Fruit fly (Drosophila melanogaster) whole organism, embryonic: Measurements from ENCODE around the gene CG11356.

Experiments
- Atf3 ChIP-seq: fragments of 200-800 bp; sonication (Bioruptor generic); optimal IDR thresholded peaks from 3 replicates; lab custom pipeline; 2016; ENCODE audit warnings: missing biosample characterization, missing genetic modification characterization
- Bgb ChIP-seq: fragments of 200-800 bp; sonication (Bioruptor generic); IDR thresholded peaks from 2 replicates; pipeline ENCODE4 v1.3.6; 2022; ENCODE audit warnings: missing biosample characterization, missing genetic modification characterization; ENCODE audit not compliant: partially characterized antibody
- C15 ChIP-seq: fragments of 200-800 bp; sonication (Bioruptor generic); IDR thresholded peaks from 3 replicates; pipeline ENCODE4 v1.3.6; 2022; ENCODE audit warnings: missing biosample characterization, missing genetic modification characterization
- CG10267 ChIP-seq: fragments of 200-800 bp; sonication (Bioruptor generic); optimal IDR thresholded peaks from 2 replicates; lab custom pipeline; 2018; ENCODE audit warnings: missing biosample characterization, mild to moderate bottlenecking, missing genetic modification characterization, moderate library complexity
- CG10321 ChIP-seq: fragments of 200-800 bp; sonication (Bioruptor generic); IDR thresholded peaks from 2 replicates; pipeline ENCODE4 v1.3.6; 2022; ENCODE audit warnings: missing biosample characterization, missing genetic modification characterization
- CG10431 ChIP-seq: fragments of 200-800 bp; sonication (Bioruptor generic); optimal IDR thresholded peaks from 3 replicates; lab custom pipeline; 2018; ENCODE audit warnings: missing biosample characterization, mild to moderate bottlenecking, missing genetic modification characterization
- CG10543 ChIP-seq: fragments of 200-800 bp; sonication (Bioruptor generic); optimal IDR thresholded peaks from 3 replicates; lab custom pipeline; 2017; ENCODE audit warnings: missing biosample characterization, mild to moderate bottlenecking, missing genetic modification characterization, moderate library complexity
- CG11456 ChIP-seq: fragments of 200-800 bp; sonication (Bioruptor generic); IDR thresholded peaks from 3 replicates; pipeline ENCODE4 v1.3.6; 2022; ENCODE audit warnings: missing biosample characterization, missing genetic modification characterization
- CG11723 ChIP-seq: fragments of 200-800 bp; sonication (Bioruptor generic); optimal IDR thresholded peaks from 2 replicates; lab custom pipeline; 2017; ENCODE audit warnings: missing biosample characterization, mild to moderate bottlenecking, missing genetic modification characterization
- CG12659 ChIP-seq: fragments of 200-800 bp; sonication (Bioruptor generic); optimal IDR thresholded peaks from 3 replicates; lab custom pipeline; 2017; ENCODE audit warnings: mild to moderate bottlenecking, missing biosample characterization, missing genetic modification reagents, missing genetic modification characterization
- CG14667 ChIP-seq: fragments of 200-800 bp; sonication (Bioruptor generic); IDR thresholded peaks from 2 replicates; pipeline ENCODE4 v1.3.6; 2022; ENCODE audit warnings: missing biosample characterization, missing genetic modification characterization
- CG15514 ChIP-seq: fragments of 200-800 bp; sonication (Bioruptor generic); optimal IDR thresholded peaks from 3 replicates; lab custom pipeline; 2017; ENCODE audit warnings: missing biosample characterization, missing genetic modification characterization, mild to moderate bottlenecking, moderate library complexity, missing genetic modification reagents
- CG1647 ChIP-seq: fragments of 200-800 bp; sonication (Bioruptor generic); optimal IDR thresholded peaks from 3 replicates; lab custom pipeline; 2016; ENCODE audit warnings: missing biosample characterization, missing genetic modification characterization
- CG17829 ChIP-seq: fragments of 200-800 bp; optimal IDR thresholded peaks from 2 replicates; lab custom pipeline; 2019; ENCODE audit warnings: missing biosample characterization, mild to moderate bottlenecking, missing genetic modification characterization, moderate library complexity
- CG18011 ChIP-seq: fragments of 200-800 bp; sonication (Bioruptor generic); optimal IDR thresholded peaks from 2 replicates; lab custom pipeline; 2017; ENCODE audit warnings: missing biosample characterization, missing genetic modification characterization, mild to moderate bottlenecking, moderate library complexity, missing genotype
- CG2129 ChIP-seq: fragments of 200-800 bp; sonication (Bioruptor generic); IDR thresholded peaks from 2 replicates; pipeline ENCODE4 v1.3.6; 2022; ENCODE audit warnings: missing biosample characterization, missing genetic modification characterization; ENCODE audit not compliant: partially characterized antibody
- CG2875 ChIP-seq: fragments of 200-800 bp; sonication (Bioruptor generic); optimal IDR thresholded peaks from 2 replicates; lab custom pipeline; 2017; ENCODE audit warnings: missing biosample characterization, mild to moderate bottlenecking, missing genetic modification characterization, missing genetic modification reagents
- CG7987 ChIP-seq: fragments of 200-800 bp; sonication (Bioruptor generic); optimal IDR thresholded peaks from 2 replicates; lab custom pipeline; 2018; ENCODE audit warnings: missing biosample characterization, mild to moderate bottlenecking, missing genetic modification characterization, moderate library complexity
- CG9609 ChIP-seq: fragments of 200-800 bp; sonication (Bioruptor generic); optimal IDR thresholded peaks from 3 replicates; lab custom pipeline; 2016; ENCODE audit warnings: missing biosample characterization, missing genetic modification characterization
- D19A ChIP-seq: fragments of 200-800 bp; optimal IDR thresholded peaks from 3 replicates; lab custom pipeline; 2019; ENCODE audit warnings: missing biosample characterization, mild to moderate bottlenecking, missing genetic modification characterization, moderate library complexity
- Dref ChIP-seq: fragments of 200-800 bp; sonication (Bioruptor generic); IDR thresholded peaks from 2 replicates; pipeline ENCODE4 v1.3.6; 2022; ENCODE audit warnings: missing biosample characterization, missing genetic modification characterization
- HLH3B ChIP-seq: fragments of 200-800 bp; sonication (Bioruptor generic); IDR thresholded peaks from 2 replicates; pipeline ENCODE4 v1.3.6; 2022; ENCODE audit warnings: missing biosample characterization, missing genetic modification characterization
- HLH54F ChIP-seq: fragments of 200-800 bp; sonication (Bioruptor generic); optimal IDR thresholded peaks from 3 replicates; lab custom pipeline; 2016; ENCODE audit warnings: missing biosample characterization, missing genetic modification characterization
- HLHmδ ChIP-seq: fragments of 200-800 bp; sonication (Bioruptor generic); optimal IDR thresholded peaks from 2 replicates; lab custom pipeline; 2018; ENCODE audit warnings: missing biosample characterization, mild to moderate bottlenecking, missing genetic modification characterization, moderate library complexity
- Meics ChIP-seq: fragments of 200-800 bp; sonication (Bioruptor generic); optimal IDR thresholded peaks from 2 replicates; lab custom pipeline; 2017; ENCODE audit warnings: missing biosample characterization, mild to moderate bottlenecking, missing genetic modification characterization
- Poxn ChIP-seq: fragments of 200-800 bp; sonication (Bioruptor generic); IDR thresholded peaks from 2 replicates; pipeline ENCODE4 v1.3.6; 2022; ENCODE audit warnings: missing biosample characterization, missing genetic modification characterization
- Rx ChIP-seq: fragments of 200-800 bp; sonication (Bioruptor generic); IDR thresholded peaks from 2 replicates; pipeline ENCODE4 v1.3.6; 2022; ENCODE audit warnings: missing biosample characterization, missing genetic modification characterization
- Sin3A ChIP-seq: fragments of >200 bp; optimal IDR thresholded peaks from 2 replicates; lab custom pipeline; 2018
- Sry-δ ChIP-seq: fragments of 200-800 bp; sonication (Bioruptor generic); optimal IDR thresholded peaks from 2 replicates; lab custom pipeline; 2016; ENCODE audit warnings: missing biosample characterization, missing genetic modification characterization
- cato ChIP-seq: fragments of 200-800 bp; sonication (Bioruptor generic); optimal IDR thresholded peaks from 2 replicates; lab custom pipeline; 2016; ENCODE audit warnings: missing biosample characterization, missing genetic modification characterization, borderline replicate concordance
- chif ChIP-seq, 2 experiments: fragments of 200-800 bp; sonication (Bioruptor generic); optimal IDR thresholded peaks; 3 replicates each; lab custom pipeline; 2016; ENCODE audit warnings: missing biosample characterization in 2 of 2, missing genetic modification characterization in 2 of 2
- chn ChIP-seq: fragments of 200-800 bp; sonication (Bioruptor generic); optimal IDR thresholded peaks from 2 replicates; lab custom pipeline; 2016; ENCODE audit warnings: missing biosample characterization, missing genetic modification characterization
- corto ChIP-seq: fragments of 200-800 bp; sonication (Bioruptor generic); optimal IDR thresholded peaks from 2 replicates; lab custom pipeline; 2016; ENCODE audit warnings: missing biosample characterization, mild to moderate bottlenecking, missing genetic modification characterization, moderate library complexity
- cwo ChIP-seq: fragments of 200-800 bp; sonication (Bioruptor generic); optimal IDR thresholded peaks from 3 replicates; lab custom pipeline; 2017; ENCODE audit warnings: missing biosample characterization, missing genetic modification characterization, mild to moderate bottlenecking, moderate library complexity, missing genetic modification reagents
- dimm ChIP-seq: fragments of 200-800 bp; sonication (Bioruptor generic); IDR thresholded peaks from 2 replicates; pipeline ENCODE4 v1.3.6; 2022; ENCODE audit warnings: missing biosample characterization, missing genetic modification characterization
- dysf ChIP-seq: fragments of 200-800 bp; sonication (Bioruptor generic); IDR thresholded peaks from 3 replicates; pipeline ENCODE4 v1.3.6; 2022; ENCODE audit warnings: missing biosample characterization, missing genetic modification characterization
- ems ChIP-seq: fragments of 200-800 bp; sonication (Bioruptor generic); optimal IDR thresholded peaks from 3 replicates; lab custom pipeline; 2016; ENCODE audit warnings: missing biosample characterization, missing genetic modification characterization
- ftz-f1 ChIP-seq: fragments of 200-800 bp; sonication (Bioruptor generic); optimal IDR thresholded peaks from 2 replicates; lab custom pipeline; 2016; ENCODE audit warnings: missing biosample characterization, missing genetic modification characterization
- gce ChIP-seq: fragments of 200-800 bp; sonication (Bioruptor generic); IDR thresholded peaks from 3 replicates; pipeline ENCODE4 v1.3.6; 2022; ENCODE audit warnings: missing biosample characterization, missing genetic modification characterization
- gro ChIP-seq: fragments of 200-800 bp; sonication (Bioruptor generic); optimal IDR thresholded peaks from 2 replicates; lab custom pipeline; 2016; ENCODE audit warnings: missing biosample characterization, missing genetic modification characterization
- inv ChIP-seq: fragments of 200-800 bp; sonication (Bioruptor generic); IDR thresholded peaks from 2 replicates; pipeline ENCODE4 v1.3.6; 2022; ENCODE audit warnings: missing biosample characterization, missing genetic modification characterization; ENCODE audit not compliant: partially characterized antibody
- lilli ChIP-seq: fragments of 200-800 bp; sonication (Bioruptor generic); optimal IDR thresholded peaks from 3 replicates; lab custom pipeline; 2016; ENCODE audit warnings: missing biosample characterization, missing genetic modification characterization
- lola ChIP-seq, 3 experiments: fragments of >200 bp in 2 of 3; fragments of 200-800 bp in 1 of 3; sonication (Bioruptor generic) in 1 of 3; optimal IDR thresholded peaks; 2 replicates each; lab custom pipeline; 2017 to 2019; ENCODE audit warnings: missing biosample characterization in 3 of 3, missing genetic modification characterization in 3 of 3, mild to moderate bottlenecking in 1 of 3, moderate library complexity in 1 of 3
- mld ChIP-seq: fragments of 200-800 bp; sonication (Bioruptor generic); IDR thresholded peaks from 3 replicates; pipeline ENCODE4 v1.3.6; 2022; ENCODE audit warnings: missing biosample characterization, missing genetic modification characterization; ENCODE audit not compliant: partially characterized antibody
- nom ChIP-seq: fragments of 200-800 bp; sonication (Bioruptor generic); optimal IDR thresholded peaks from 2 replicates; lab custom pipeline; 2017; ENCODE audit warnings: missing biosample characterization, missing genetic modification characterization, mild to moderate bottlenecking, moderate library complexity, missing genetic modification reagents
- pb ChIP-seq: fragments of 200-800 bp; sonication (Bioruptor generic); optimal IDR thresholded peaks from 3 replicates; lab custom pipeline; 2016; ENCODE audit warnings: missing biosample characterization, missing genetic modification characterization
- pros ChIP-seq: fragments of 200-800 bp; sonication (Bioruptor generic); optimal IDR thresholded peaks from 3 replicates; lab custom pipeline; 2019; ENCODE audit warnings: missing biosample characterization, mild to moderate bottlenecking, missing genetic modification characterization, moderate library complexity
- sens-2 ChIP-seq: fragments of 200-800 bp; sonication (Bioruptor generic); IDR thresholded peaks from 2 replicates; pipeline ENCODE4 v1.3.6; 2022; ENCODE audit warnings: missing biosample characterization, missing genetic modification characterization
- slou ChIP-seq: fragments of 200-800 bp; sonication (Bioruptor generic); optimal IDR thresholded peaks from 3 replicates; lab custom pipeline; 2016; ENCODE audit warnings: missing biosample characterization, missing genetic modification characterization
- ttk ChIP-seq: fragments of 200-800 bp; sonication (Bioruptor generic); IDR thresholded peaks from 2 replicates; pipeline ENCODE4 v2.1.2; 2022; ENCODE audit warnings: missing biosample characterization, missing genetic modification characterization
- tup ChIP-seq: fragments of 200-800 bp; sonication (Bioruptor generic); optimal IDR thresholded peaks from 2 replicates; lab custom pipeline; 2016; ENCODE audit warnings: missing biosample characterization, mild to moderate bottlenecking, missing genetic modification characterization, moderate library complexity

Gene CG11356

DNA sequence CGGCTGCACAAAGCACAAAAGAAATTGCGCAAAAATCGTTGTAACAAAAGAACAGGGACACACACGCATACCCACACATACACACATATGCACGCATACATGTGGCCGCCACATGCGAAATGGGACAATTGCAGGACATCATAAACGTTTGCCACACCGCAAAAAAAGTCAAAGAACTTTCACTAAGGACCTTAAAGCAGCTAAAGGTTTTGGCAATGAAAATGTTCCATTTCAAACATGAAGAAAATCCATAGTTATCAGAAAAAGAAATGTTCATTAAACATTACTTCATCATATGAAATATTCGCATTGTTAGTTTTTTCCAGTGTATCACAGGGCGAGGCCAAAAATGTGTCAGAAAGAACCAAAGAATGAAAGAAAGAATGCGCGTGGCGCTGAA, 21.4 kb downstream of the CG11356 start (continued):
- TF ChIP-seq CG9609 (no peak), CG10267 (no peak), ems (GFP tag; lab: Kevin White, UChicago) (no peak), tup (GFP tag; lab: Kevin White, UChicago) (no peak), CG10431 (GFP tag; lab: Kevin White, UChicago) (no peak), gro (GFP tag; lab: Kevin White, UChicago) (no peak), inv (GFP tag; lab: Robert Waterston, UW) (no peak), pros (GFP tag; lab: Kevin White, UChicago) (no peak), Bgb (GFP tag; lab: Robert Waterston, UW) (no peak), mld (GFP tag; lab: Robert Waterston, UW) (no peak), CG11723 (no peak), CG1647 (GFP tag; lab: Kevin White, UChicago) (no peak), CG2875 (GFP tag; lab: Kevin White, UChicago) (no peak), chn (GFP tag; lab: Kevin White, UChicago) (no peak), Sin3A (lab: Kevin White, UChicago) (no peak), ftz-f1 (no peak), CG10543 (GFP tag; lab: Kevin White, UChicago) (no peak), CG11456 (GFP tag; lab: Robert Waterston, UW) (no peak), chif (GFP tag; optimal IDR thresholded peaks at IDR 0.05; lab: Kevin White, UChicago) (no peak), sens-2 (no peak), HLH3B (no peak), CG12659 (GFP tag; lab: Kevin White, UChicago) (no peak), D19A (peak; percentile 3), Meics (GFP tag; lab: Kevin White, UChicago) (peak; percentile 6), CG15514 (GFP tag; lab: Kevin White, UChicago) (no peak), HLHmδ (no peak), cato (no peak), CG10321 (GFP tag; lab: Robert Waterston, UW) (no peak), gce (GFP tag; lab: Robert Waterston, UW) (no peak), dimm (GFP tag; lab: Robert Waterston, UW) (no peak), Atf3 (GFP tag; lab: Kevin White, UChicago) (no peak), corto (GFP tag; lab: Kevin White, UChicago) (no peak), lilli (no peak), HLH54F (no peak), cwo (GFP tag; lab: Kevin White, UChicago) (no peak), ttk (GFP tag; lab: Robert Waterston, UW) (no peak), Dref (GFP tag; lab: Robert Waterston, UW) (no peak), CG2129 (GFP tag; lab: Robert Waterston, UW) (no peak), dysf (GFP tag; lab: Robert Waterston, UW) (0 out of 3 replicates have a peak, but pooled peaks have one; percentile 37), Sry-δ (GFP tag; lab: Kevin White, UChicago) (no peak), CG18011 (GFP tag; lab: Kevin White, UChicago) (no peak), lola (GFP tag; optimal IDR thresholded peaks at IDR 0.05; lab: Kevin White, UChicago) (peak in 1 of 3 experiments; percentile 7), CG7987 (GFP tag; lab: Kevin White, UChicago) (no peak), C15 (GFP tag; lab: Robert Waterston, UW) (no peak), nom (GFP tag; lab: Kevin White, UChicago) (no peak), CG14667 (GFP tag; lab: Robert Waterston, UW) (no peak), slou (GFP tag; lab: Kevin White, UChicago) (no peak), pb (GFP tag; lab: Kevin White, UChicago) (no peak), CG17829 (tag; lab: Kevin White, UChicago) (no peak), Rx (GFP tag; lab: Robert Waterston, UW) (no peak), Poxn (no peak)
